Worm (Caenorhabditis elegans) whole organism, midembryonic: ENCODE measurements around the gene perm-4.

Experiments used
- T22C8.4 ChIP-seq: fragments of 200-800 bp; sonication (Bioruptor generic); IDR thresholded peaks from 2 replicates; pipeline ENCODE4 v1.3.6; 2022; ENCODE audit warnings: missing genetic modification characterization, missing compliant biosample characterization
- flt-1 ChIP-seq: fragments of 200-800 bp; sonication (Bioruptor generic); IDR thresholded peaks from 2 replicates; pipeline ENCODE4 v1.3.6; 2022; ENCODE audit warnings: missing genetic modification characterization, missing compliant biosample characterization

DNA sequence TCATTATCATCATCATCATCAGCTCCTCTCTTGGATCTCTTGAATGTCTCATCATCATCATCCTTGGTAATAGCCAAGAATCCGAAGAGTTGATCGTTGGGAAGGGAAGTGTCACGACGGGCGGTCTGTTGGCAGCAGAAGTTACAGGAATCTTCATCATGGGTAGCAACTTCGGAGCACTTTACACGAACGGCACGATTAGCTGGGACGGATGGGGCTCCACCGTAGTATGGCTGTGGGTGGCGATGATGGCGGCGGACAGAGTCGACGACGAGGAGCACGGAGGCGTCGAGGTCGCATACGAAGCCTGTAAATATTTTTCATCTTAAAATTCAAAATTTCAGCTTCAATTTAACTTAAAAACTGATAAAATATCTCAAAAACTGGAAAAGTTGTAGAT, 1.6 kb downstream of the perm-4 start:
- TF ChIP-seq flt-1 (GFP tag; lab: Robert Waterston, UW) (no peak), T22C8.4 (GFP tag; lab: Robert Waterston, UW) (no peak)
